Fruit fly (Drosophila melanogaster): ENCODE results near the gene CG5466.

Gene CG5466

dm6 chr3R:20634674-20635594 lies 17.3 kb downstream of the CG5466 start, which contains the start of the genes Pi3K92E and Lrrk (continued):
- TF ChIP-seq CG9437 (GFP tag; optimal IDR thresholded peaks at IDR 0.05) (no peak), NK7.1 (GFP tag; optimal IDR thresholded peaks at IDR 0.05) (no peak), Atf-2 (GFP tag; optimal IDR thresholded peaks at IDR 0.05) (no peak), Asciz (GFP tag; optimal IDR thresholded peaks at IDR 0.05) (no peak), CG14050 (GFP tag; IDR thresholded peaks at IDR 0.05) (no peak), CG12236 (GFP tag; optimal IDR thresholded peaks at IDR 0.05) (no peak), Lim3 (GFP tag; IDR thresholded peaks at IDR 0.05) (no peak), Sox102F (GFP tag; optimal IDR thresholded peaks at IDR 0.05) (no peak), CG6272 (GFP tag; IDR thresholded peaks at IDR 0.05) (no peak), Ptx1 (GFP tag; IDR thresholded peaks at IDR 0.05) (no peak), CG6689 (GFP tag; IDR thresholded peaks at IDR 0.05) (peak; percentile 21; the same call in 1 of the 2 replicates), toy (GFP tag; IDR thresholded peaks at IDR 0.05) (no peak), CG2889 (GFP tag; IDR thresholded peaks at IDR 0.05) (no peak), Lpt (GFP tag; optimal IDR thresholded peaks at IDR 0.05) (no peak), B-H2 (GFP tag; optimal IDR thresholded peaks at IDR 0.05) (no peak), tup (GFP tag; optimal IDR thresholded peaks at IDR 0.05) (no peak), CG10267 (tag; optimal IDR thresholded peaks at IDR 0.05) (no peak), CG6175 (GFP tag; IDR thresholded peaks at IDR 0.05) (no peak), CG18619 (GFP tag; optimal IDR thresholded peaks at IDR 0.05) (no peak), CG11504 (tag; optimal IDR thresholded peaks at IDR 0.05) (no peak), CG4707 (GFP tag; optimal IDR thresholded peaks at IDR 0.05) (peak; percentile 22), CG14667 (GFP tag; IDR thresholded peaks at IDR 0.05) (no peak), Optix (GFP tag; IDR thresholded peaks at IDR 0.05) (no peak), CG7372 (GFP tag; IDR thresholded peaks at IDR 0.05) (no peak), ap (GFP tag; IDR thresholded peaks at IDR 0.05) (no peak), CG4328 (GFP tag; optimal IDR thresholded peaks at IDR 0.05) (no peak), CG7556 (GFP tag; optimal IDR thresholded peaks at IDR 0.05) (no peak), CG6654 (GFP tag; optimal IDR thresholded peaks at IDR 0.05) (no peak), peb (GFP tag; IDR thresholded peaks at IDR 0.05) (no peak), z (GFP tag; IDR thresholded peaks at IDR 0.05) (no peak), H2.0 (GFP tag; IDR thresholded peaks at IDR 0.05) (0 out of 2 replicates have a peak, but pooled peaks have one; percentile 14), CHES-1-like (GFP tag; optimal IDR thresholded peaks at IDR 0.05) (no peak), mld (GFP tag; IDR thresholded peaks at IDR 0.05; ENCODE audit: partially characterized antibody) (peak; percentile 83; the same call in 2 of the 3 replicates), CG9876 (GFP tag; optimal IDR thresholded peaks at IDR 0.05) (no peak), pho (GFP tag; optimal IDR thresholded peaks at IDR 0.05) (no peak), kay (GFP tag; optimal IDR thresholded peaks at IDR 0.05) (no peak), CG4730 (GFP tag; IDR thresholded peaks at IDR 0.05) (no peak), CG3065 (GFP tag; optimal IDR thresholded peaks at IDR 0.05) (no peak), luna (GFP tag; optimal IDR thresholded peaks at IDR 0.05) (no peak), CG8281 (tag; optimal IDR thresholded peaks at IDR 0.05) (no peak), fd102C (GFP tag; optimal IDR thresholded peaks at IDR 0.05) (no peak), wdn (GFP tag; IDR thresholded peaks at IDR 0.05) (no peak), Dip2 (GFP tag; IDR thresholded peaks at IDR 0.05) (no peak), pros (GFP tag; optimal IDR thresholded peaks at IDR 0.05) (no peak), jumu (GFP tag; optimal IDR thresholded peaks at IDR 0.05) (no peak), CG18262 (tag; optimal IDR thresholded peaks at IDR 0.05) (no peak), sima (GFP tag; optimal IDR thresholded peaks at IDR 0.05) (no peak), tin (GFP tag; optimal IDR thresholded peaks at IDR 0.05) (no peak), Adf1 (GFP tag; IDR thresholded peaks at IDR 0.05) (no peak), CG12659 (GFP tag; optimal IDR thresholded peaks at IDR 0.05) (peak; percentile 5), CG11247 (GFP tag; IDR thresholded peaks at IDR 0.05) (no peak)
